Fruit fly (Drosophila melanogaster) Kc167 (cell line): ENCODE results near the gene CG10660.

ENCODE experiments used
- Myc ChIP-seq: fragments of >200 bp; optimal IDR thresholded peaks from 2 replicates; lab custom pipeline; 2017; ENCODE audit warnings: missing external identifiers
- Sin3A ChIP-seq: fragments of >200 bp; optimal IDR thresholded peaks from 2 replicates; lab custom pipeline; 2018; ENCODE audit warnings: missing external identifiers
- h ChIP-seq: fragments of >200 bp; optimal IDR thresholded peaks from 3 replicates; lab custom pipeline; 2018; ENCODE audit warnings: missing external identifiers
- insv ChIP-seq: fragments of >200 bp; optimal IDR thresholded peaks from 3 replicates; lab custom pipeline; 2018; ENCODE audit warnings: missing external identifiers
- psq ChIP-seq: fragments of >200 bp; optimal IDR thresholded peaks from 2 replicates; lab custom pipeline; 2017; ENCODE audit warnings: missing external identifiers
- ttk ChIP-seq: sonication (Bioruptor generic); optimal IDR thresholded peaks from 2 replicates; lab custom pipeline; 2017; ENCODE audit warnings: missing external identifiers

The CG10660 gene

dm6 chr3L:12490418-12491035 lies at the start of gene CG10660:
CG10660 (minus strand) TSS chr3L:12490676.
- TF ChIP-seq Myc (lab: Kevin White, UChicago), result no peak
- no peak for TF ChIP-seq ttk
- TF ChIP-seq psq, result no peak
- TF ChIP-seq Sin3A (lab: Kevin White, UChicago), result no peak
- no peak for TF ChIP-seq insv (lab: Kevin White, UChicago)
- no peak for TF ChIP-seq h (lab: Kevin White, UChicago)

dm6 chr3L:12537123-12537522 lies 46.6 kb upstream of the CG10660 start, which contains the start of gene CG4069:
CG4069 (minus strand) TSS chr3L:12537315.
- TF ChIP-seq Myc (lab: Kevin White, UChicago) (no peak), insv (lab: Kevin White, UChicago) (no peak), ttk (no peak), psq (no peak), Sin3A (lab: Kevin White, UChicago) (no peak), h (lab: Kevin White, UChicago) (no peak)

DNA sequence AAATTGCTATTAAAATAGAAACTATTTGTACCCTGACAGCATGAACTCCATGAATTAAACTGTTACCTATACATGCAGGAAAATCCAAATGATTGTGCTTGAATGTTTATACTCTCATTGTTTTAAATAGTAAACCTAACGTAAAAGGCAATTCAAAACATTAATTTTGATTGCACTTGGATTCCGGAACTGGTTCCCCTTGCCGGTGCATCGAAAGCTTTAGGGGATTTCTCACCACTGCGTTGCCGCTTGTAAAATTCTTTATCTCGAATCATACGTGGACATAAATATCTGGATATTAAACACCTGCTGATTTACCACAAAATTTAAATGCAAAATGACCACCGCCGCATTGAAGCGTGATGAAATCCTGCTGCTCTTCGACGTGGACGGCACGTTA lies 43.8 kb upstream of the CG10660 start, which contains the start of gene Pmm2:
Gene Pmm2 (plus strand): TSS at position 273 of the 400 bp plus-strand sequence.
- no peak for TF ChIP-seq Myc (lab: Kevin White, UChicago)
- no peak for TF ChIP-seq h (lab: Kevin White, UChicago)
- TF ChIP-seq ttk, result no peak
- TF ChIP-seq Sin3A (lab: Kevin White, UChicago), result no peak
- no peak for TF ChIP-seq insv (lab: Kevin White, UChicago)
- no peak for TF ChIP-seq psq

dm6 chr3L:12533392-12534070 lies 43.1 kb upstream of the CG10660 start, which contains the start of the genes Tsf2 and CG34242:
Tsf2 (minus strand) TSS chr3L:12533724.
CG34242 (plus strand) TSS chr3L:12533996.
- TF ChIP-seq psq (no peak), Sin3A (lab: Kevin White, UChicago) (no peak), ttk (no peak), insv (lab: Kevin White, UChicago) (no peak), h (lab: Kevin White, UChicago) (no peak), Myc (lab: Kevin White, UChicago) (no peak)

DNA sequence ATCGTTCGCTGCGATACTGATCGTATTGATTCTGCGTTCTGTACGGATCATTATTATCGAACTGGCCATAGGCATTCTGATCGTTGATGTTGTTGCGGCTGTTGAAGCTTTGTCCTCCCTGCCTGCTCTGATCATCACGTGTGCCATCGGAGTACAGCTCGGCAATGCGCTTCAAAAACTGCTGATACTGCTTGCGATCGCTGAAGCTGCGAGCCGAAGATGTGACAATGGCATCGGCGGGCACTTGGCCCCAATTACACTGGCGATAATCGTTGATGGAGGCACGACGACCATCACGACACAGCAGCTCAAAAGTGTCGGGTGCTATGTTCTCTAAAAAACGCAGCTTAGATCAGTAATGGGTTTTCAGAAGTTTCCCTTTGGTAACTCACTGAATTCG lies 41.7 kb upstream of the CG10660 start:
- TF ChIP-seq Sin3A (lab: Kevin White, UChicago) (no peak), Myc (lab: Kevin White, UChicago) (no peak), insv (lab: Kevin White, UChicago) (no peak), h (lab: Kevin White, UChicago) (no peak), psq (no peak), ttk (no peak)

DNA sequence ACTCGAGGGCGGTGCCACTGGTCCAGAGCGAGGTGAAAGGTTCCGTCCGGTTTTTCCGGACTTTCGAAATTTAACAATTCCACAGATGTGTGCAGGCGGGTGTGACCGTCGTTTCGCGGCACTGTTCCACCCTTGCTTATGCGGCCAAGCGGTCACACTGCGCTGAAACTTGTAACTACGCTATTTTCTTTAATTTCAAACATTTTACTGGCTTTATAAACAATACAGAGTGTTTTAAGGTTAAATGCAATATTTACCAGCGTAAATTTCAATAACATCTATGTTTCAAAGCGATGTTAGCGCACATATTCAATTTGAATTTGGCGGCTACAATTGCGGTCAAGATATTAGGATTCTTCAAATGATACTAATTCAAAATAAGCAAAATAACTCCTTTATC lies 39.6 kb upstream of the CG10660 start, which contains the start of gene nst:
Gene nst (minus strand): TSS at position 128 of the 400 bp plus-strand sequence.
- TF ChIP-seq h (lab: Kevin White, UChicago) (no peak), insv (lab: Kevin White, UChicago) (no peak), Myc (lab: Kevin White, UChicago) (no peak), psq (no peak), Sin3A (lab: Kevin White, UChicago) (no peak), ttk (no peak)

dm6 chr3L:12529431-12530007 lies 39.0 kb upstream of the CG10660 start:
- TF ChIP-seq h (lab: Kevin White, UChicago), result no peak
- no peak for TF ChIP-seq Sin3A (lab: Kevin White, UChicago)
- TF ChIP-seq insv (lab: Kevin White, UChicago), result no peak

DNA sequence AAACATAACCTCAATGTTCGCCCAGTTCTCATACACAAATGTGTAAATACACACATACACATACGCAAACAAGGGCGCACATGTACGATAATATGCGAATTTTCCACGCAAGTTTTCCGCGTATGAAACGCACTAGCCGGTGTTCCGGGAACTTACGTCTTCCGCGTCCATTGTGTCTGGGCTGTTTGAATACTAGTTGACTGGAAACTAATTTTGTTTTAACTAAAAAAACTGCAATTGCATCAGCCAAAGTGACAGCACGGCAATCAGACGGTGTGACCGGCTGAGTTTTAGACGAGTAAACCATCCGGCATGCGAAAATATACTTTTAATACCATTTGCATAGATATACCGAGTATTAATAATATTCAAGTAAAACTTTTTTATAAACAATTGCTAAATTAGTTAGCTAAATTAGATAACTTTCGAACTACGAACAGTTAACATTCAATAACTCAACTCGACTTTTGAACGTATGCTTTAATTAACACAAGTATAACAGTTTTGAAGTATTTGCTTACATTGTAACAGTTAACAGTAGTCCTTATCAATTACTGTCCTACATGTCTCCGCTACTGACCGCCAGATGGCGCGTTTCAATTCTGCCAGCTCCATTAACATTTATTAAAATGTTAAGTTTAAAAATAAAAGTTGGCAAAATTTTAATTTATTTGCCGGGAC lies 36.1 kb upstream of the CG10660 start, which contains the start of gene eIF2beta:
Gene eIF2beta (minus strand): TSS at position 299 of the 681 bp plus-strand sequence.
- no peak for TF ChIP-seq Sin3A (lab: Kevin White, UChicago)
- TF ChIP-seq ttk, result no peak
- TF ChIP-seq psq, result no peak
- TF ChIP-seq h (lab: Kevin White, UChicago), result no peak
- no peak for TF ChIP-seq Myc (lab: Kevin White, UChicago)
- no peak for TF ChIP-seq insv (lab: Kevin White, UChicago)

- TF ChIP-seq Myc (lab: Kevin White, UChicago), result no peak
- no peak for TF ChIP-seq ttk
- TF ChIP-seq insv (lab: Kevin White, UChicago), result no peak
- TF ChIP-seq h (lab: Kevin White, UChicago), result no peak
- TF ChIP-seq psq, result no peak
- no peak for TF ChIP-seq Sin3A (lab: Kevin White, UChicago)
Observed at dm6 chr3L:12523941-12524340, 33.5 kb upstream of the CG10660 start, which contains the start of the genes ver and Gcn5. ver (plus strand) TSS chr3L:12523987. Gcn5 (minus strand) TSS chr3L:12524014.

DNA sequence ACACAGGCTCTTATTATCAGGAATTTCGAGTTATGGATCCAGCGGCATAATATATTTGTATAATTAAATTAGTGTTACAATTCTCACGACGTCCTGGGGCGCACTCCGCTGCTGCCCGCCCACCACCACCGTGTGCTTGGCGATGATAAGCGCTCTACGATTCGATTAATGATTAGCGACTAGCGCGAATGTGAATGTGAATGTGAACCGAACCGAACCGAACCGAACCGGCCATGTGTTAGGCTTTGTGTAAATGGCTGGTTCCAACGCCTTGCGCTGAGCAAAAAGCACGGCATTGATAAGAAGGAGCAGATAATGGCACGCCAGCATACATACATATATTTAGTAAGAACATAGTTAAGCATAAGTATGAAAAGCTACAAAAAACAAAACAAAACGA lies 28.8 kb upstream of the CG10660 start:
- no peak for TF ChIP-seq Sin3A (lab: Kevin White, UChicago)
- TF ChIP-seq h (lab: Kevin White, UChicago), result no peak
- no peak for TF ChIP-seq ttk
- no peak for TF ChIP-seq Myc (lab: Kevin White, UChicago)

dm6 chr3L:12517443-12518209 lies 27.1 kb upstream of the CG10660 start:
- TF ChIP-seq h (lab: Kevin White, UChicago) (no peak), ttk (no peak), insv (lab: Kevin White, UChicago) (no peak), Sin3A (lab: Kevin White, UChicago) (no peak)
